Fruit fly (Drosophila melanogaster): ENCODE results near the gene CG11696.

dm6 chrX:11528026-11528702 is 45.4 kb upstream of the CG11696 start:
- TF ChIP-seq EcR (GFP tag; optimal IDR thresholded peaks at IDR 0.05) (no peak), CG8478 (optimal IDR thresholded peaks at IDR 0.05) (no peak)
